Fruit fly (Drosophila melanogaster): Measurements from ENCODE around the gene qua.

qua gene

dm6 chr2L:17500946-17501451 lies 4.0 kb upstream of the qua start, which contains the start of the genes mEFTs and Dhc36C (continued):
- TF ChIP-seq inv (GFP tag; IDR thresholded peaks at IDR 0.05; ENCODE audit: partially characterized antibody), result peak; percentile 81
- peak; percentile 87 for TF ChIP-seq knrl (GFP tag; IDR thresholded peaks at IDR 0.05; ENCODE audit: partially characterized antibody)
- TF ChIP-seq trh (GFP tag; optimal IDR thresholded peaks at IDR 0.05), result no peak
- no peak for TF ChIP-seq CG3281 (GFP tag; optimal IDR thresholded peaks at IDR 0.05)
- TF ChIP-seq CG4282 (GFP tag; optimal IDR thresholded peaks at IDR 0.05), result no peak
- no peak for TF ChIP-seq toy (GFP tag; IDR thresholded peaks at IDR 0.05)
- TF ChIP-seq Oli (tag; optimal IDR thresholded peaks at IDR 0.05), result no peak
- no peak for TF ChIP-seq tgo (GFP tag; IDR thresholded peaks at IDR 0.05)
- peak; percentile 88 for TF ChIP-seq CG16813 (GFP tag; IDR thresholded peaks at IDR 0.05; ENCODE audit: partially characterized antibody)
- no peak; the same call in 2 of the 3 replicates for TF ChIP-seq CG11456 (GFP tag; IDR thresholded peaks at IDR 0.05)
- TF ChIP-seq bab2 (GFP tag; optimal IDR thresholded peaks at IDR 0.05), result no peak
- TF ChIP-seq CG17912 (GFP tag; optimal IDR thresholded peaks at IDR 0.05), result no peak
- no peak for TF ChIP-seq Camta (GFP tag; optimal IDR thresholded peaks at IDR 0.05)
- no peak for TF ChIP-seq D19A (tag; optimal IDR thresholded peaks at IDR 0.05)
- TF ChIP-seq CG16863 (GFP tag; optimal IDR thresholded peaks at IDR 0.05), result no peak
- TF ChIP-seq CG15601 (tag; optimal IDR thresholded peaks at IDR 0.05), result peak; percentile 8
- TF ChIP-seq dan (GFP tag; IDR thresholded peaks at IDR 0.05), result no peak
- TF ChIP-seq disco-r (GFP tag; optimal IDR thresholded peaks at IDR 0.05), result no peak
- no peak for TF ChIP-seq fu2 (GFP tag; optimal IDR thresholded peaks at IDR 0.05)
- no peak for TF ChIP-seq bsh (GFP tag; optimal IDR thresholded peaks at IDR 0.05)
- peak; percentile 28 for TF ChIP-seq CG11504 (tag; optimal IDR thresholded peaks at IDR 0.05)
- TF ChIP-seq HmgZ (tag; optimal IDR thresholded peaks at IDR 0.05), result peak; percentile 37
- no peak for TF ChIP-seq dimm (GFP tag; IDR thresholded peaks at IDR 0.05)
- TF ChIP-seq Ets97D (GFP tag; optimal IDR thresholded peaks at IDR 0.05), result peak; percentile 66
- TF ChIP-seq unpg (GFP tag; optimal IDR thresholded peaks at IDR 0.05), result no peak
- TF ChIP-seq CG9727 (GFP tag; optimal IDR thresholded peaks at IDR 0.05), result no peak
- TF ChIP-seq CG17612 (GFP tag; IDR thresholded peaks at IDR 0.05), result no peak
- TF ChIP-seq gsb (GFP tag; IDR thresholded peaks at IDR 0.05), result no peak
- no peak for TF ChIP-seq jigr1 (GFP tag; IDR thresholded peaks at IDR 0.05)
- peak; percentile 92 for TF ChIP-seq CG42726 (GFP tag; IDR thresholded peaks at IDR 0.05; ENCODE audit: partially characterized antibody)
- TF ChIP-seq tna (GFP tag; IDR thresholded peaks at IDR 0.05; ENCODE audit: partially characterized antibody), result peak; percentile 80
- peak; percentile 51 for TF ChIP-seq trem (tag; optimal IDR thresholded peaks at IDR 0.05)
- no peak for TF ChIP-seq BtbVII (GFP tag; optimal IDR thresholded peaks at IDR 0.05)
- TF ChIP-seq CG12659 (GFP tag; optimal IDR thresholded peaks at IDR 0.05), result peak; percentile 18
- TF ChIP-seq CG17802 (tag; optimal IDR thresholded peaks at IDR 0.05), result no peak
- no peak for TF ChIP-seq eve (GFP tag; optimal IDR thresholded peaks at IDR 0.05)
- TF ChIP-seq CG14667 (GFP tag; IDR thresholded peaks at IDR 0.05), result no peak
- TF ChIP-seq CG2116 (GFP tag; optimal IDR thresholded peaks at IDR 0.05), result peak; percentile 63
- TF ChIP-seq sna (GFP tag; IDR thresholded peaks at IDR 0.05; ENCODE audit: partially characterized antibody), result peak; percentile 75
- no peak for TF ChIP-seq gro (GFP tag; optimal IDR thresholded peaks at IDR 0.05)
- no peak for TF ChIP-seq chm (GFP tag; IDR thresholded peaks at IDR 0.05)
- TF ChIP-seq chif (GFP tag; optimal IDR thresholded peaks at IDR 0.05), result no peak
- TF ChIP-seq CG1233 (GFP tag; optimal IDR thresholded peaks at IDR 0.05), result no peak
